Worm (Caenorhabditis elegans): ENCODE measurements around the gene ZK616.3.

DNA sequence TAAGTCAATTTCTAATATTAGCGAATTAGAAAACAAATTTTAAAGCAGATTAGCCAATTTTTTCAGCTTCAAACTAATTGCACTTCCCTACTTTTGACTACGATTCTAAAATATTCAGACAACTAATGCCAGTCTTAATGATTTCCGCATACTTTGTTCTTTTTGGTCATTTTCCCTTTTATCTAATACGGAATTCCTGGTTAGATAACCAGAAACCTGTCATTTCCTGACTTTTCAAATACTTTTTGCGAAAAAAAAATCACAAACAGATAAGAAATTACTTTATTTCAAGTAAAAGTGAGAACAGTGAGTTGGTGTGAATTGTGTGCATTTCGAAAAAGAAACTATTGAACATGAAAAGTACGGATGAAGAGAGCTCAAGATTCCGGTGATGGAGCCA, 16.7 kb upstream of the ZK616.3 start:
- TF ChIP-seq nhr-76 (tag; optimal IDR thresholded peaks at IDR 0.05) (no peak), mdl-1 (tag; optimal IDR thresholded peaks at IDR 0.05) (no peak), dpl-1 (GFP tag; optimal IDR thresholded peaks at IDR 0.05) (no peak), nhr-237 (tag; optimal IDR thresholded peaks at IDR 0.05) (no peak), unc-130 (GFP tag; optimal IDR thresholded peaks at IDR 0.05) (no peak)

Measured in whole organism, L4 larva.